Worm (Caenorhabditis elegans) whole organism, young adult: Measurements from ENCODE around the gene ceh-86.

ENCODE experiments used
- B0019.2 ChIP-seq: fragments of 200-800 bp; sonication (Bioruptor generic); conservative IDR thresholded peaks from 2 replicates; pipeline ENCODE4 v1.3.6; 2022; ENCODE audit warnings: missing genetic modification reagents, missing genetic modification characterization, missing compliant biosample characterization
- B0035.1 ChIP-seq: sonication (generic microtip); optimal IDR thresholded peaks from 2 replicates; lab custom pipeline; 2016; ENCODE audit warnings: missing genetic modification characterization, mild to moderate bottlenecking, missing compliant biosample characterization, missing genotype, missing genetic modification reagents
- B0261.1 ChIP-seq: sonication (generic microtip); optimal IDR thresholded peaks from 2 replicates; lab custom pipeline; 2016; ENCODE audit warnings: mild to moderate bottlenecking, missing genetic modification characterization, moderate library complexity, missing compliant biosample characterization
- C17E4.6 ChIP-seq: fragments of 200-800 bp; sonication (Bioruptor generic); IDR thresholded peaks from 2 replicates; pipeline ENCODE4 v1.3.6; 2022; ENCODE audit warnings: missing genetic modification reagents, missing genetic modification characterization, missing compliant biosample characterization
- F22D6.2 ChIP-seq: sonication (generic microtip); optimal IDR thresholded peaks from 2 replicates; lab custom pipeline; 2016; ENCODE audit warnings: mild to moderate bottlenecking, missing genetic modification characterization, missing compliant biosample characterization
- F23B12.7 ChIP-seq: sonication (generic microtip); optimal IDR thresholded peaks from 2 replicates; lab custom pipeline; 2017; ENCODE audit warnings: missing genetic modification characterization, mild to moderate bottlenecking, missing compliant biosample characterization, antibody characterized with exemption, moderate library complexity; ENCODE audit not compliant: insufficient read depth
- F39B2.1 ChIP-seq: fragments of 200-800 bp; sonication (Bioruptor generic); IDR thresholded peaks from 2 replicates; pipeline ENCODE4 v1.3.6; 2022; ENCODE audit warnings: missing genetic modification reagents, missing genetic modification characterization, missing compliant biosample characterization
- F49E8.2 ChIP-seq: sonication (generic microtip); optimal IDR thresholded peaks from 3 replicates; lab custom pipeline; 2017; ENCODE audit warnings: missing genetic modification characterization, mild to moderate bottlenecking, missing compliant biosample characterization, antibody characterized with exemption, moderate library complexity; ENCODE audit not compliant: insufficient read depth
- F57C9.4 ChIP-seq: sonication (generic microtip); optimal IDR thresholded peaks from 2 replicates; lab custom pipeline; 2017; ENCODE audit warnings: mild to moderate bottlenecking, missing genetic modification characterization, missing compliant biosample characterization
- T26A5.8 ChIP-seq: sonication (generic microtip); optimal IDR thresholded peaks from 2 replicates; lab custom pipeline; 2016; ENCODE audit warnings: missing genetic modification characterization, missing compliant biosample characterization
- Y53F4B.3 ChIP-seq: fragments of 200-800 bp; sonication (Bioruptor generic); IDR thresholded peaks from 2 replicates; pipeline ENCODE4 v1.3.6; 2022; ENCODE audit warnings: missing genetic modification reagents, missing genetic modification characterization, missing compliant biosample characterization
- Y67H2A.10 ChIP-seq: fragments of 200-800 bp; sonication (Bioruptor generic); conservative IDR thresholded peaks from 2 replicates; pipeline ENCODE4 v1.3.6; 2022; ENCODE audit warnings: missing genetic modification reagents, missing genetic modification characterization, missing compliant biosample characterization
- ZK185.1 ChIP-seq: sonication (generic microtip); optimal IDR thresholded peaks from 2 replicates; lab custom pipeline; 2016; ENCODE audit warnings: mild to moderate bottlenecking, missing genetic modification characterization, missing compliant biosample characterization; ENCODE audit not compliant: poor library complexity, severe bottlenecking
- akir-1 ChIP-seq: fragments of 200-800 bp; sonication (Bioruptor generic); optimal IDR thresholded peaks from 2 replicates; lab custom pipeline; 2018; ENCODE audit warnings: mild to moderate bottlenecking, missing genetic modification characterization, moderate library complexity, missing compliant biosample characterization
- athp-1 ChIP-seq: sonication (generic microtip); optimal IDR thresholded peaks from 2 replicates; lab custom pipeline; 2017; ENCODE audit warnings: mild to moderate bottlenecking, missing genetic modification characterization, missing compliant biosample characterization
- attf-3 ChIP-seq: fragments of 200-800 bp; sonication (Bioruptor generic); conservative IDR thresholded peaks from 2 replicates; pipeline ENCODE4 v1.3.6; 2022; ENCODE audit warnings: missing genetic modification reagents, missing genetic modification characterization, missing compliant biosample characterization
- attf-5 ChIP-seq: fragments of 200-800 bp; sonication (Bioruptor generic); optimal IDR thresholded peaks from 2 replicates; lab custom pipeline; 2018; ENCODE audit warnings: mild to moderate bottlenecking, missing genetic modification characterization, missing compliant biosample characterization
- ceh-100 ChIP-seq: fragments of 200-800 bp; sonication (Bioruptor generic); IDR thresholded peaks from 2 replicates; pipeline ENCODE4 v1.3.6; 2022; ENCODE audit warnings: missing genetic modification reagents, missing genetic modification characterization, missing compliant biosample characterization
- ceh-40 ChIP-seq: fragments of 200-800 bp; sonication (Bioruptor generic); IDR thresholded peaks from 2 replicates; pipeline ENCODE4 v1.3.6; 2022; ENCODE audit warnings: missing genetic modification characterization, missing compliant biosample characterization
- chd-7 ChIP-seq: sonication (generic microtip); optimal IDR thresholded peaks from 2 replicates; lab custom pipeline; 2016; ENCODE audit warnings: mild to moderate bottlenecking, missing genetic modification characterization, moderate library complexity, missing compliant biosample characterization
- die-1 ChIP-seq: sonication (generic microtip); optimal IDR thresholded peaks from 2 replicates; lab custom pipeline; 2016; ENCODE audit warnings: missing genotype, mild to moderate bottlenecking, missing genetic modification characterization, missing compliant biosample characterization
- dox-1 ChIP-seq: fragments of 200-800 bp; sonication (Bioruptor generic); IDR thresholded peaks from 2 replicates; pipeline ENCODE4 v1.3.6; 2022; ENCODE audit warnings: missing genetic modification reagents, missing genetic modification characterization, missing compliant biosample characterization
- dpff-1 ChIP-seq: sonication (generic microtip); optimal IDR thresholded peaks from 2 replicates; lab custom pipeline; 2017; ENCODE audit warnings: mild to moderate bottlenecking, missing genetic modification characterization, missing compliant biosample characterization
- efl-1 ChIP-seq: fragments of 150-350 bp; optimal IDR thresholded peaks from 2 replicates; lab custom pipeline; 2014; ENCODE audit warnings: missing biosample characterization, missing genetic modification reagents, missing genetic modification characterization
- ets-4 ChIP-seq: fragments of 200-800 bp; sonication (Bioruptor generic); optimal IDR thresholded peaks from 2 replicates; lab custom pipeline; 2018; ENCODE audit warnings: mild to moderate bottlenecking, missing genetic modification characterization, missing compliant biosample characterization
- gei-17 ChIP-seq: fragments of 200-800 bp; sonication (Bioruptor generic); optimal IDR thresholded peaks from 2 replicates; lab custom pipeline; 2018; ENCODE audit warnings: mild to moderate bottlenecking, missing genetic modification characterization, missing compliant biosample characterization
- him-1 ChIP-seq: sonication (generic microtip); optimal IDR thresholded peaks from 2 replicates; lab custom pipeline; 2016; ENCODE audit warnings: missing genotype, missing genetic modification reagents, missing genetic modification characterization, missing compliant biosample characterization
- hmg-20 ChIP-seq: fragments of 200-800 bp; sonication (Bioruptor generic); IDR thresholded peaks from 2 replicates; pipeline ENCODE4 v1.3.6; 2022; ENCODE audit warnings: missing genetic modification reagents, missing genetic modification characterization, missing compliant biosample characterization
- hsf-1 ChIP-seq: fragments of 200-800 bp; sonication (Bioruptor generic); IDR thresholded peaks from 2 replicates; pipeline ENCODE4 v1.3.6; 2022; ENCODE audit warnings: missing genetic modification reagents, missing genetic modification characterization, missing compliant biosample characterization
- let-607 ChIP-seq, 2 experiments: fragments of 200-800 bp in 1 of 2; sonication (Bioruptor generic) in 1 of 2; sonication (generic microtip) in 1 of 2; optimal IDR thresholded peaks; 2 replicates each; lab custom pipeline; 2016 to 2018; ENCODE audit warnings: mild to moderate bottlenecking in 2 of 2, missing compliant biosample characterization in 2 of 2, missing genetic modification characterization in 2 of 2, moderate library complexity in 2 of 2, missing genotype in 1 of 2
- lin-26 ChIP-seq: fragments of 200-800 bp; sonication (Bioruptor generic); IDR thresholded peaks from 2 replicates; pipeline ENCODE4 v1.3.6; 2022; ENCODE audit warnings: missing genetic modification reagents, missing genetic modification characterization, missing compliant biosample characterization
- lin-40 ChIP-seq: sonication (generic microtip); optimal IDR thresholded peaks from 2 replicates; lab custom pipeline; 2016; ENCODE audit warnings: missing genetic modification characterization, mild to moderate bottlenecking, missing compliant biosample characterization, missing genotype, missing genetic modification reagents
- lir-1 ChIP-seq: fragments of 200-800 bp; sonication (Bioruptor generic); conservative IDR thresholded peaks from 2 replicates; pipeline ENCODE4 v1.3.6; 2022; ENCODE audit warnings: missing genetic modification reagents, missing genetic modification characterization, missing compliant biosample characterization
- lsl-1 ChIP-seq: fragments of 200-800 bp; sonication (Bioruptor generic); optimal IDR thresholded peaks from 2 replicates; lab custom pipeline; 2018; ENCODE audit warnings: mild to moderate bottlenecking, missing genetic modification characterization, moderate library complexity, missing compliant biosample characterization
- nfya-2 ChIP-seq: fragments of 200-800 bp; sonication (Bioruptor generic); IDR thresholded peaks from 2 replicates; pipeline ENCODE4 v1.3.6; 2022; ENCODE audit warnings: missing genetic modification reagents, missing genetic modification characterization, missing compliant biosample characterization
- nfyb-1 ChIP-seq: fragments of 200-800 bp; sonication (Bioruptor generic); IDR thresholded peaks from 2 replicates; pipeline ENCODE4 v1.3.6; 2022; ENCODE audit warnings: missing genetic modification reagents, missing genetic modification characterization, missing compliant biosample characterization
- nhr-120 ChIP-seq: fragments of 200-800 bp; sonication (Bioruptor generic); IDR thresholded peaks from 2 replicates; pipeline ENCODE4 v1.3.6; 2022; ENCODE audit warnings: missing genetic modification characterization, missing compliant biosample characterization
- nhr-90 ChIP-seq: sonication (generic microtip); optimal IDR thresholded peaks from 2 replicates; lab custom pipeline; 2016; ENCODE audit warnings: missing genotype, mild to moderate bottlenecking, missing genetic modification characterization, missing compliant biosample characterization
- pbrm-1 ChIP-seq: fragments of 200-800 bp; sonication (Bioruptor generic); IDR thresholded peaks from 2 replicates; pipeline ENCODE4 v1.3.6; 2022; ENCODE audit warnings: missing genetic modification reagents, missing genetic modification characterization, missing compliant biosample characterization
- rpc-1 ChIP-seq, 2 experiments: fragments of 150-350 bp in 1 of 2; sonication (generic microtip) in 1 of 2; optimal IDR thresholded peaks; 2 replicates each; lab custom pipeline; 2014 to 2018; ENCODE audit warnings: missing biosample characterization in 1 of 2, missing genetic modification characterization in 1 of 2, missing genetic modification reagents in 1 of 2, missing genotype in 1 of 2
- tbx-9 ChIP-seq: sonication (generic microtip); optimal IDR thresholded peaks from 2 replicates; lab custom pipeline; 2016; ENCODE audit warnings: borderline replicate concordance, missing genetic modification characterization, inconsistent platforms, missing compliant biosample characterization
- unc-130 ChIP-seq: sonication (generic microtip); optimal IDR thresholded peaks from 2 replicates; lab custom pipeline; 2016; ENCODE audit warnings: missing genetic modification reagents, missing genetic modification characterization, missing compliant biosample characterization
- zim-3 ChIP-seq: sonication (generic microtip); optimal IDR thresholded peaks from 2 replicates; lab custom pipeline; 2017; ENCODE audit warnings: mild to moderate bottlenecking, missing genetic modification characterization, moderate library complexity, missing compliant biosample characterization
- ztf-18 ChIP-seq: sonication (generic microtip); optimal IDR thresholded peaks from 2 replicates; lab custom pipeline; 2016; ENCODE audit warnings: missing genotype, mild to moderate bottlenecking, missing genetic modification characterization, missing compliant biosample characterization
- ztf-25 ChIP-seq: fragments of 200-800 bp; sonication (Bioruptor generic); IDR thresholded peaks from 2 replicates; pipeline ENCODE4 v1.3.6; 2022; ENCODE audit warnings: missing genetic modification reagents, missing genetic modification characterization, missing compliant biosample characterization
- ztf-3 ChIP-seq: fragments of 200-800 bp; sonication (Bioruptor generic); optimal IDR thresholded peaks from 2 replicates; lab custom pipeline; 2018; ENCODE audit warnings: mild to moderate bottlenecking, missing genetic modification characterization, missing compliant biosample characterization

The ceh-86 gene

ce11 chrII:2455931-2456576 lies 24.2 kb upstream of the ceh-86 start:
- no peak for TF ChIP-seq tbx-9
- no peak for TF ChIP-seq ceh-40 (GFP tag; lab: Robert Waterston, UW)
- TF ChIP-seq C17E4.6 (GFP tag; lab: Robert Waterston, UW): no peak
- peak; percentile 1 for TF ChIP-seq lsl-1 (GFP tag; lab: Kevin White, UChicago)
- TF ChIP-seq dpff-1: no peak
- TF ChIP-seq hmg-20 (GFP tag; lab: Robert Waterston, UW): no peak

- TF ChIP-seq Y53F4B.3 (GFP tag; lab: Robert Waterston, UW) (no peak), F49E8.2 (tag; lab: Kevin White, UChicago) (no peak), chd-7 (tag; lab: Kevin White, UChicago) (no peak), unc-130 (no peak), F39B2.1 (GFP tag; lab: Robert Waterston, UW) (no peak), nhr-90 (peak; percentile 10), pbrm-1 (GFP tag; lab: Robert Waterston, UW) (no peak), ceh-100 (GFP tag; lab: Robert Waterston, UW) (no peak), him-1 (no peak), let-607 (tag; optimal IDR thresholded peaks at IDR 0.05; lab: Kevin White, UChicago) (peak in 1 of 2 experiments; percentile 48), nfya-2 (GFP tag; lab: Robert Waterston, UW) (no peak), lin-26 (GFP tag; lab: Robert Waterston, UW) (no peak), B0261.1 (tag; lab: Kevin White, UChicago) (no peak), ets-4 (peak; percentile 32), T26A5.8 (tag; lab: Kevin White, UChicago) (no peak), die-1 (no peak), attf-5 (peak; percentile 32), lsl-1 (GFP tag; lab: Kevin White, UChicago) (no peak), rpc-1 (optimal IDR thresholded peaks at IDR 0.05; lab: Kevin White, UChicago) (no peak), rpc-1 (tag; optimal IDR thresholded peaks at IDR 0.05; lab: Kevin White, UChicago) (no peak), nfyb-1 (no peak), hmg-20 (GFP tag; lab: Robert Waterston, UW) (no peak), Y67H2A.10 (GFP tag; lab: Robert Waterston, UW) (no peak), F23B12.7 (tag; lab: Kevin White, UChicago) (no peak), efl-1 (GFP tag; lab: Kevin White, UChicago) (no peak), dox-1 (GFP tag; lab: Robert Waterston, UW) (peak; percentile 57; the same call in 1 of the 2 replicates), gei-17 (no peak), athp-1 (tag; lab: Kevin White, UChicago) (no peak), nhr-120 (GFP tag; lab: Robert Waterston, UW) (no peak), B0035.1 (tag; lab: Kevin White, UChicago) (no peak), F57C9.4 (no peak), B0019.2 (GFP tag; lab: Robert Waterston, UW) (no peak), ztf-25 (GFP tag; lab: Robert Waterston, UW) (no peak), lin-40 (tag; lab: Kevin White, UChicago) (peak; percentile 13), ZK185.1 (tag; lab: Kevin White, UChicago) (no peak), hsf-1 (GFP tag; lab: Robert Waterston, UW) (no peak), akir-1 (GFP tag; lab: Kevin White, UChicago) (no peak), lir-1 (GFP tag; lab: Robert Waterston, UW) (no peak), ztf-18 (no peak), ztf-3 (GFP tag; lab: Kevin White, UChicago) (no peak), attf-3 (GFP tag; lab: Robert Waterston, UW) (no peak), F22D6.2 (tag; lab: Kevin White, UChicago) (no peak), zim-3 (no peak)
These were observed 22.9 kb upstream of the ceh-86 start for ce11 chrII:2454822-2455221.
